Fruit fly (Drosophila melanogaster) whole organism, embryonic: ENCODE measurements around the gene TrpA1.

Experiments
- Atf3 ChIP-seq: fragments of 200-800 bp; sonication (Bioruptor generic); optimal IDR thresholded peaks from 3 replicates; lab custom pipeline; 2016; ENCODE audit warnings: missing biosample characterization, missing genetic modification characterization
- Awh ChIP-seq: fragments of 200-800 bp; sonication (Bioruptor generic); IDR thresholded peaks from 2 replicates; pipeline ENCODE4, ENCODE4 v1.3.6; 2022; ENCODE audit warnings: missing biosample characterization, missing genetic modification characterization
- B-H1 ChIP-seq: fragments of 200-800 bp; sonication (Bioruptor generic); IDR thresholded peaks from 3 replicates; pipeline ENCODE4 v1.3.6; 2022; ENCODE audit warnings: missing biosample characterization, missing genetic modification characterization
- CG10321 ChIP-seq: fragments of 200-800 bp; sonication (Bioruptor generic); IDR thresholded peaks from 2 replicates; pipeline ENCODE4 v1.3.6; 2022; ENCODE audit warnings: missing biosample characterization, missing genetic modification characterization
- CG12219 ChIP-seq: fragments of 200-800 bp; sonication (Bioruptor generic); optimal IDR thresholded peaks from 3 replicates; lab custom pipeline; 2018; ENCODE audit warnings: missing biosample characterization, mild to moderate bottlenecking, missing genetic modification characterization
- CG12236 ChIP-seq: fragments of 200-800 bp; sonication (Bioruptor generic); optimal IDR thresholded peaks from 2 replicates; lab custom pipeline; 2016; ENCODE audit warnings: missing biosample characterization, missing genetic modification characterization
- CG13123 ChIP-seq: fragments of 200-800 bp; sonication (Bioruptor generic); optimal IDR thresholded peaks from 2 replicates; lab custom pipeline; 2016; ENCODE audit warnings: missing biosample characterization, missing genetic modification characterization
- CG13287 ChIP-seq: fragments of 200-800 bp; sonication (Bioruptor generic); IDR thresholded peaks from 2 replicates; pipeline ENCODE4 v1.3.6; 2022; ENCODE audit warnings: missing biosample characterization, missing genetic modification characterization; ENCODE audit not compliant: partially characterized antibody
- CG18619 ChIP-seq: fragments of 200-800 bp; sonication (Bioruptor generic); optimal IDR thresholded peaks from 3 replicates; lab custom pipeline; 2017; ENCODE audit warnings: missing biosample characterization, mild to moderate bottlenecking, missing genetic modification characterization
- CG4360 ChIP-seq: fragments of 200-800 bp; sonication (Bioruptor generic); IDR thresholded peaks from 2 replicates; pipeline ENCODE4 v1.3.6; 2022; ENCODE audit warnings: missing biosample characterization, missing genetic modification characterization
- CG6272 ChIP-seq: fragments of 200-800 bp; sonication (Bioruptor generic); IDR thresholded peaks from 2 replicates; pipeline ENCODE4 v1.3.6; 2022; ENCODE audit warnings: missing biosample characterization, missing genetic modification characterization
- CG6683 ChIP-seq: fragments of 200-800 bp; sonication (Bioruptor generic); optimal IDR thresholded peaks from 2 replicates; lab custom pipeline; 2017; ENCODE audit warnings: missing biosample characterization, mild to moderate bottlenecking, missing genetic modification characterization, missing genetic modification reagents
- CG7839 ChIP-seq: fragments of 200-800 bp; sonication (Bioruptor generic); optimal IDR thresholded peaks from 3 replicates; lab custom pipeline; 2018; ENCODE audit warnings: missing biosample characterization, mild to moderate bottlenecking, missing genetic modification characterization, moderate library complexity
- CG8359 ChIP-seq: fragments of 200-800 bp; sonication (Bioruptor generic); optimal IDR thresholded peaks from 2 replicates; lab custom pipeline; 2017; ENCODE audit warnings: missing biosample characterization, mild to moderate bottlenecking, missing genetic modification characterization, borderline replicate concordance
- CG9215 ChIP-seq: fragments of 200-800 bp; sonication (Bioruptor generic); IDR thresholded peaks from 2 replicates; pipeline ENCODE4 v1.3.6; 2022; ENCODE audit warnings: missing biosample characterization, missing genetic modification characterization
- Deaf1 ChIP-seq: fragments of 200-800 bp; optimal IDR thresholded peaks from 3 replicates; lab custom pipeline; 2019; ENCODE audit warnings: missing biosample characterization, mild to moderate bottlenecking, missing genetic modification characterization, moderate library complexity
- Dek ChIP-seq: fragments of 200-800 bp; sonication (Bioruptor generic); optimal IDR thresholded peaks from 3 replicates; lab custom pipeline; 2019; ENCODE audit warnings: missing biosample characterization, mild to moderate bottlenecking, missing genetic modification characterization, moderate library complexity
- Dll ChIP-seq: fragments of 200-800 bp; sonication (Bioruptor generic); IDR thresholded peaks from 4 replicates; pipeline ENCODE4 v1.3.6; 2022; ENCODE audit warnings: missing biosample characterization, missing genetic modification characterization; ENCODE audit not compliant: partially characterized antibody
- Hr39 ChIP-seq: fragments of >200 bp; optimal IDR thresholded peaks from 2 replicates; lab custom pipeline; 2017
- MBD-R2 ChIP-seq: fragments of 200-800 bp; sonication (Bioruptor generic); IDR thresholded peaks from 2 replicates; pipeline ENCODE4 v1.3.6; 2022; ENCODE audit warnings: missing biosample characterization, missing genetic modification characterization
- Med ChIP-seq: fragments of 200-800 bp; sonication (Bioruptor generic); peaks from one replicate; lab custom pipeline; 2016; ENCODE audit warnings: missing biosample characterization, missing genetic modification characterization, mild to moderate bottlenecking, inconsistent platforms, moderate library complexity
- Myb ChIP-seq: fragments of 200-800 bp; sonication (Bioruptor generic); optimal IDR thresholded peaks from 2 replicates; lab custom pipeline; 2016; ENCODE audit warnings: missing biosample characterization, missing genetic modification characterization
- NfI ChIP-seq: fragments of 200-800 bp; sonication (Bioruptor generic); optimal IDR thresholded peaks from 3 replicates; lab custom pipeline; 2018; ENCODE audit warnings: missing biosample characterization, mild to moderate bottlenecking, missing genetic modification characterization, moderate library complexity
- PHDP ChIP-seq: fragments of 200-800 bp; sonication (Bioruptor generic); optimal IDR thresholded peaks from 3 replicates; lab custom pipeline; 2018; ENCODE audit warnings: missing biosample characterization, mild to moderate bottlenecking, missing genetic modification characterization, moderate library complexity
- Rx ChIP-seq: fragments of 200-800 bp; sonication (Bioruptor generic); IDR thresholded peaks from 2 replicates; pipeline ENCODE4 v1.3.6; 2022; ENCODE audit warnings: missing biosample characterization, missing genetic modification characterization
- Ssrp ChIP-seq: fragments of 200-800 bp; sonication (Bioruptor generic); optimal IDR thresholded peaks from 2 replicates; lab custom pipeline; 2018; ENCODE audit warnings: missing biosample characterization, mild to moderate bottlenecking, missing genetic modification characterization, moderate library complexity
- Tbp ChIP-seq: fragments of >200 bp; optimal IDR thresholded peaks from 2 replicates; lab custom pipeline; 2018; ENCODE audit warnings: missing biosample characterization, missing genetic modification characterization
- Trl ChIP-seq, 3 experiments: fragments of >200 bp in 2 of 3; fragments of 200-800 bp in 1 of 3; sonication (Bioruptor generic) in 1 of 3; optimal IDR thresholded peaks; 2 replicates in 1 of 3; 3 replicates in 2 of 3; lab custom pipeline; 2016 to 2017; ENCODE audit warnings: missing biosample characterization in 1 of 3, missing genetic modification characterization in 1 of 3
- ab ChIP-seq: fragments of 200-800 bp; sonication (Bioruptor generic); optimal IDR thresholded peaks from 2 replicates; lab custom pipeline; 2016; ENCODE audit warnings: missing biosample characterization, missing genetic modification characterization
- abd-A ChIP-seq: fragments of 200-800 bp; sonication (Bioruptor generic); optimal IDR thresholded peaks from 3 replicates; lab custom pipeline; 2019; ENCODE audit warnings: missing biosample characterization, mild to moderate bottlenecking, missing genetic modification characterization, moderate library complexity
- ap ChIP-seq: fragments of 200-800 bp; sonication (Bioruptor generic); IDR thresholded peaks from 2 replicates; pipeline ENCODE4 v1.3.6; 2022; ENCODE audit warnings: missing biosample characterization, missing genetic modification characterization
- cg ChIP-seq: fragments of 200-800 bp; sonication (Bioruptor generic); optimal IDR thresholded peaks from 3 replicates; lab custom pipeline; 2019; ENCODE audit warnings: missing biosample characterization, mild to moderate bottlenecking, missing genetic modification characterization, moderate library complexity
- chinmo ChIP-seq: fragments of 200-800 bp; sonication (Bioruptor generic); IDR thresholded peaks from 4 replicates; pipeline ENCODE4 v1.3.6; 2022; ENCODE audit warnings: missing biosample characterization, missing genetic modification characterization; ENCODE audit not compliant: partially characterized antibody
- fru ChIP-seq: fragments of >200 bp; optimal IDR thresholded peaks from 2 replicates; lab custom pipeline; 2017
- gsb ChIP-seq: fragments of 200-800 bp; sonication (Bioruptor generic); IDR thresholded peaks from 2 replicates; pipeline ENCODE4 v1.3.6; 2022; ENCODE audit warnings: missing biosample characterization, missing genetic modification characterization
- hbn ChIP-seq: fragments of 200-800 bp; sonication (Bioruptor generic); IDR thresholded peaks from 2 replicates; pipeline ENCODE4 v1.3.6; 2022; ENCODE audit warnings: missing biosample characterization, missing genetic modification characterization; ENCODE audit not compliant: partially characterized antibody
- ind ChIP-seq: fragments of 200-800 bp; sonication (Bioruptor generic); optimal IDR thresholded peaks from 3 replicates; lab custom pipeline; 2016; ENCODE audit warnings: missing biosample characterization, missing genetic modification characterization
- knrl ChIP-seq: fragments of 200-800 bp; sonication (Bioruptor generic); IDR thresholded peaks from 3 replicates; pipeline ENCODE4 v1.3.6; 2022; ENCODE audit warnings: missing biosample characterization, missing genetic modification characterization; ENCODE audit not compliant: partially characterized antibody
- mirr ChIP-seq: fragments of 200-800 bp; sonication (Bioruptor generic); optimal IDR thresholded peaks from 3 replicates; lab custom pipeline; 2018; ENCODE audit warnings: missing biosample characterization, mild to moderate bottlenecking, missing genetic modification characterization
- onecut ChIP-seq: fragments of 200-800 bp; sonication (Bioruptor generic); IDR thresholded peaks from 2 replicates; pipeline ENCODE4 v1.3.6; 2022; ENCODE audit warnings: missing biosample characterization, missing genetic modification characterization
- sd ChIP-seq: fragments of 200-800 bp; sonication (Bioruptor generic); optimal IDR thresholded peaks from 3 replicates; lab custom pipeline; 2018; ENCODE audit warnings: missing biosample characterization, mild to moderate bottlenecking, missing genetic modification characterization, moderate library complexity
- sisA ChIP-seq: fragments of 200-800 bp; sonication (Bioruptor generic); IDR thresholded peaks from 2 replicates; pipeline ENCODE4 v1.3.6; 2022; ENCODE audit warnings: missing biosample characterization, missing genetic modification characterization
- sna ChIP-seq: fragments of 200-800 bp; sonication (Bioruptor generic); IDR thresholded peaks from 2 replicates; pipeline ENCODE4 v1.3.6; 2022; ENCODE audit warnings: missing biosample characterization, missing genetic modification characterization; ENCODE audit not compliant: partially characterized antibody
- sqz ChIP-seq: fragments of 200-800 bp; sonication (Bioruptor generic); optimal IDR thresholded peaks from 3 replicates; lab custom pipeline; 2018; ENCODE audit warnings: missing biosample characterization, mild to moderate bottlenecking, missing genetic modification characterization
- ssp ChIP-seq: fragments of 200-800 bp; sonication (Bioruptor generic); IDR thresholded peaks from 2 replicates; pipeline ENCODE4 v1.3.6; 2022; ENCODE audit warnings: missing biosample characterization, missing genetic modification characterization
- stwl ChIP-seq: fragments of 200-800 bp; sonication (Bioruptor generic); optimal IDR thresholded peaks from 3 replicates; lab custom pipeline; 2018; ENCODE audit warnings: missing biosample characterization, mild to moderate bottlenecking, missing genetic modification characterization, moderate library complexity
- trh ChIP-seq: fragments of 200-800 bp; sonication (Bioruptor generic); optimal IDR thresholded peaks from 2 replicates; lab custom pipeline; 2016; ENCODE audit warnings: missing biosample characterization, missing genetic modification characterization
- twi ChIP-seq: fragments of 200-800 bp; optimal IDR thresholded peaks from 2 replicates; lab custom pipeline; 2019; ENCODE audit warnings: missing biosample characterization, mild to moderate bottlenecking, missing genetic modification characterization, moderate library complexity
- unpg ChIP-seq: fragments of 200-800 bp; sonication (Bioruptor generic); optimal IDR thresholded peaks from 3 replicates; lab custom pipeline; 2018; ENCODE audit warnings: missing biosample characterization, mild to moderate bottlenecking, missing genetic modification characterization, moderate library complexity
- vfl ChIP-seq: fragments of 200-800 bp; sonication (Bioruptor generic); optimal IDR thresholded peaks from 2 replicates; lab custom pipeline; 2016; ENCODE audit warnings: missing biosample characterization, missing genetic modification characterization
- vnd ChIP-seq: fragments of 200-800 bp; sonication (Bioruptor generic); IDR thresholded peaks from 3 replicates; pipeline ENCODE4 v1.3.6; 2022; ENCODE audit warnings: missing biosample characterization, missing genetic modification characterization; ENCODE audit not compliant: partially characterized antibody

Gene TrpA1

DNA sequence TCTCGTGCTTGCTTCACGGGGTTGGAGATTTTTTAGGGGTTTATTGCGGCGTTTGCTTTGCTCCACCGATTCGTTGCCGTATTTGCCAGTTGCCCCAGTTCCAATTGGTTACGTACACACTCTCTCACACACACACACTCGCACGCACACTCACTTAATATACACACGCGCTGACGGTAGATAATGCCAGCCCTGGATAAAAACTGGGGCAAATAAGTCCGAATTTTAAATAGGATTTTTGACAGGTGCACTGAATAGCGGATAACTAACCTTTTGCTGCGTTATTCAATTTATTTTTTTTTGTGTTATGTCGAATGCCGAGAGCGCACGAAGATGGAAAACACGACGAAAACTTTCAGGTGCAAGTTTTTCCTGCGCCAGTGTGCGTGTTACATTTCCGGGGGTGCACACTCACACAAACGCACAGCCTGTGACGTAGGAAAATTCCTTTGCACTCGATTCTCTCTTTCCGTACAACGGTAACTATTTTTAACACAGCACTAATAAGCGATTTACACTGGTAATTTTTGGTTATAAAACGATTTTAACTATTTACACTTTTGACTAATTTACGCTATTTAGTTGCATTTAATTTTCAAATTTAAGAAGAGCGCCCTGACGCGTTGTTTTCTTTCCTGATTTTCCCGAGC lies 47.7 kb upstream of the TrpA1 start (continued):
- TF ChIP-seq chinmo (GFP tag; lab: Robert Waterston, UW) (0 out of 4 replicates have a peak, but pooled peaks have one; percentile 55), Dek (tag; lab: Kevin White, UChicago) (no peak), Ssrp (tag; lab: Kevin White, UChicago) (no peak), stwl (tag; lab: Kevin White, UChicago) (no peak), Trl (optimal IDR thresholded peaks at IDR 0.05; lab: Kevin White, UChicago) (peak in 1 of 2 experiments; percentile 2), Trl (GFP tag; optimal IDR thresholded peaks at IDR 0.05; lab: Kevin White, UChicago) (no peak), CG10321 (GFP tag; lab: Robert Waterston, UW) (no peak), CG12219 (no peak), CG9215 (no peak), PHDP (no peak), vfl (GFP tag; lab: Kevin White, UChicago) (no peak), cg (peak; percentile 66), sd (tag; lab: Kevin White, UChicago) (peak; percentile 44), twi (tag; lab: Kevin White, UChicago) (no peak), Hr39 (lab: Kevin White, UChicago) (no peak), hbn (GFP tag; lab: Robert Waterston, UW) (no peak), CG12236 (GFP tag; lab: Kevin White, UChicago) (no peak), CG6683 (GFP tag; lab: Kevin White, UChicago) (no peak), CG18619 (GFP tag; lab: Kevin White, UChicago) (no peak), CG6272 (GFP tag; lab: Robert Waterston, UW) (no peak), ssp (GFP tag; lab: Robert Waterston, UW) (no peak), Dll (GFP tag; lab: Robert Waterston, UW) (no peak), Atf3 (GFP tag; lab: Kevin White, UChicago) (no peak), mirr (GFP tag; lab: Kevin White, UChicago) (no peak), NfI (GFP tag; lab: Kevin White, UChicago) (no peak), CG13287 (GFP tag; lab: Robert Waterston, UW) (no peak), Awh (GFP tag; lab: Robert Waterston, UW) (no peak)

DNA sequence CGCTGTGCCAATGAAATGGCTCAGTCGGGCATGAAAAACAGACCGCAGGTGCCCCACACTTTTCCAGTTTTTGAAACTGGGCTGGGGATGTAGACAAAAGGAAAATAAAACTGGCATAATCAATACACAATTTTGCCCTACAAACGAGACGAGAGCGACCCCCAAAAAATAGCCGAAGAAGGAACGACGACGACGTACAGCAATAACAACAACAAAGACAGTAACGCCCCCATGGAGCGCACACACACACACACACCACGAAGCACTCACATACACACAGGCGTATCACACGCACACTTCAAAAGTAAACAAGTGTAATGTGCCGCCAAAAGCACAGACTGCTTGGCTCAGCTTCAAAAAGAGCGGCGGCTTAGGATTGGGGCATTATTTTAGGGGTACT lies 46.5 kb upstream of the TrpA1 start:
- TF ChIP-seq B-H1 (GFP tag; lab: Robert Waterston, UW) (no peak), gsb (GFP tag; lab: Robert Waterston, UW) (no peak), fru (lab: Kevin White, UChicago) (no peak), ap (GFP tag; lab: Robert Waterston, UW) (no peak), MBD-R2 (GFP tag; lab: Robert Waterston, UW) (no peak), sqz (GFP tag; lab: Kevin White, UChicago) (no peak), onecut (GFP tag; lab: Robert Waterston, UW) (peak; percentile 65; the same call in 1 of the 2 replicates), Myb (no peak), vnd (no peak), unpg (GFP tag; lab: Kevin White, UChicago) (no peak), abd-A (tag; lab: Kevin White, UChicago) (peak; percentile 62), CG4360 (GFP tag; lab: Robert Waterston, UW) (peak; percentile 57), Med (peak; percentile 69), CG13123 (no peak), CG8359 (GFP tag; lab: Kevin White, UChicago) (no peak), ab (GFP tag; lab: Kevin White, UChicago) (no peak), sna (GFP tag; lab: Robert Waterston, UW) (no peak), Tbp (GFP tag; lab: Kevin White, UChicago) (no peak), trh (no peak), Deaf1 (peak; percentile 91), sisA (GFP tag; lab: Robert Waterston, UW) (no peak), ind (GFP tag; lab: Kevin White, UChicago) (no peak), CG7839 (tag; lab: Kevin White, UChicago) (no peak), knrl (GFP tag; lab: Robert Waterston, UW) (no peak), Rx (no peak)
